Fruit fly (Drosophila melanogaster) whole organism, prepupa: ENCODE data around the gene Smr.

Source experiments
- Blimp-1 ChIP-seq: fragments of 200-800 bp; sonication (Bioruptor generic); optimal IDR thresholded peaks from 3 replicates; lab custom pipeline; 2017; ENCODE audit warnings: missing biosample characterization, missing genetic modification characterization, mild to moderate bottlenecking, moderate library complexity, missing genetic modification reagents
- CG10631 ChIP-seq: fragments of 200-800 bp; sonication (Bioruptor generic); optimal IDR thresholded peaks from 2 replicates; lab custom pipeline; 2016; ENCODE audit warnings: missing biosample characterization, missing genetic modification characterization
- CG11294 ChIP-seq: fragments of 200-800 bp; sonication (Bioruptor generic); IDR thresholded peaks from 2 replicates; pipeline ENCODE4 v1.3.6; 2022; ENCODE audit warnings: missing biosample characterization, missing genetic modification characterization
- CG11762 ChIP-seq: fragments of 200-800 bp; sonication (Bioruptor generic); optimal IDR thresholded peaks from 3 replicates; lab custom pipeline; 2016; ENCODE audit warnings: missing biosample characterization, missing genetic modification characterization; ENCODE audit not compliant: insufficient read depth
- CG11902 ChIP-seq: fragments of 200-800 bp; sonication (Bioruptor generic); optimal IDR thresholded peaks from 3 replicates; lab custom pipeline; 2016; ENCODE audit warnings: missing biosample characterization, missing genetic modification characterization
- CG15336 ChIP-seq: fragments of 200-800 bp; sonication (Bioruptor generic); IDR thresholded peaks from 2 replicates; pipeline ENCODE4 v1.3.6; 2022; ENCODE audit warnings: missing biosample characterization, missing genetic modification characterization
- CG16779 ChIP-seq: fragments of 200-800 bp; sonication (Bioruptor generic); optimal IDR thresholded peaks from 3 replicates; lab custom pipeline; 2017; ENCODE audit warnings: missing biosample characterization, mild to moderate bottlenecking, missing genetic modification characterization
- CG3032 ChIP-seq: fragments of 200-800 bp; optimal IDR thresholded peaks from 2 replicates; lab custom pipeline; 2019; ENCODE audit warnings: missing biosample characterization, mild to moderate bottlenecking, missing genetic modification characterization, moderate library complexity
- CG32006 ChIP-seq: fragments of 200-800 bp; sonication (Bioruptor generic); optimal IDR thresholded peaks from 3 replicates; lab custom pipeline; 2017; ENCODE audit warnings: missing biosample characterization, mild to moderate bottlenecking, missing genetic modification characterization
- CG34406 ChIP-seq: fragments of 200-800 bp; sonication (Bioruptor generic); optimal IDR thresholded peaks from 3 replicates; lab custom pipeline; 2016; ENCODE audit warnings: missing biosample characterization, missing genetic modification characterization
- CG3919 ChIP-seq: fragments of 200-800 bp; sonication (Bioruptor generic); optimal IDR thresholded peaks from 3 replicates; lab custom pipeline; 2016; ENCODE audit warnings: missing biosample characterization, missing genetic modification characterization
- CG4318 ChIP-seq: fragments of 200-800 bp; sonication (Bioruptor generic); optimal IDR thresholded peaks from 3 replicates; lab custom pipeline; 2017; ENCODE audit warnings: missing biosample characterization, mild to moderate bottlenecking, missing genetic modification characterization
- CG6276 ChIP-seq: fragments of 200-800 bp; sonication (Bioruptor generic); optimal IDR thresholded peaks from 2 replicates; lab custom pipeline; 2017; ENCODE audit warnings: missing biosample characterization, mild to moderate bottlenecking, missing genetic modification characterization
- CG6792 ChIP-seq: fragments of 200-800 bp; sonication (Bioruptor generic); optimal IDR thresholded peaks from 3 replicates; lab custom pipeline; 2016; ENCODE audit warnings: missing biosample characterization, missing genetic modification characterization
- CG6808 ChIP-seq: fragments of 200-800 bp; sonication (Bioruptor generic); optimal IDR thresholded peaks from 3 replicates; lab custom pipeline; 2017; ENCODE audit warnings: missing biosample characterization, missing genetic modification characterization, mild to moderate bottlenecking, moderate library complexity, missing genetic modification reagents
- CG6854 ChIP-seq: fragments of 200-800 bp; sonication (Bioruptor generic); optimal IDR thresholded peaks from 2 replicates; lab custom pipeline; 2017; ENCODE audit warnings: missing biosample characterization, mild to moderate bottlenecking, missing genetic modification characterization
- CG7368 ChIP-seq: fragments of 200-800 bp; sonication (Bioruptor generic); optimal IDR thresholded peaks from 3 replicates; lab custom pipeline; 2016; ENCODE audit warnings: missing biosample characterization, missing genetic modification characterization
- CG8632 ChIP-seq: fragments of 200-800 bp; sonication (Bioruptor generic); optimal IDR thresholded peaks from 3 replicates; lab custom pipeline; 2016; ENCODE audit warnings: missing biosample characterization, missing genetic modification characterization
- CG9139 ChIP-seq: fragments of 200-800 bp; sonication (Bioruptor generic); optimal IDR thresholded peaks from 3 replicates; lab custom pipeline; 2017; ENCODE audit warnings: missing biosample characterization, mild to moderate bottlenecking, missing genetic modification characterization
- Eip75B ChIP-seq: fragments of 200-800 bp; sonication (Bioruptor generic); optimal IDR thresholded peaks from 3 replicates; lab custom pipeline; 2016; ENCODE audit warnings: missing biosample characterization, missing genetic modification characterization
- Eip78C ChIP-seq: fragments of 200-800 bp; sonication (Bioruptor generic); peaks from one replicate; lab custom pipeline; 2016; ENCODE audit warnings: missing biosample characterization, missing genetic modification characterization
- Ets21C ChIP-seq: fragments of 200-800 bp; sonication (Bioruptor generic); optimal IDR thresholded peaks from 3 replicates; lab custom pipeline; 2016; ENCODE audit warnings: missing biosample characterization, missing genetic modification characterization
- Ets96B ChIP-seq: fragments of 200-800 bp; optimal IDR thresholded peaks from 2 replicates; lab custom pipeline; 2019; ENCODE audit warnings: missing biosample characterization, mild to moderate bottlenecking, missing genetic modification characterization, moderate library complexity
- Gug ChIP-seq: fragments of 200-800 bp; sonication (Bioruptor generic); IDR thresholded peaks from 2 replicates; pipeline ENCODE4 v1.3.6; 2022; ENCODE audit warnings: missing biosample characterization, missing genetic modification characterization
- Hr38 ChIP-seq: sonication (Bioruptor generic); optimal IDR thresholded peaks from 2 replicates; lab custom pipeline; 2016; ENCODE audit warnings: missing biosample characterization, missing genetic modification characterization
- Hr39 ChIP-seq: fragments of 200-800 bp; sonication (Bioruptor generic); optimal IDR thresholded peaks from 2 replicates; lab custom pipeline; 2016; ENCODE audit warnings: missing biosample characterization, missing genetic modification characterization
- Hr4 ChIP-seq: fragments of 200-800 bp; sonication (Bioruptor generic); optimal IDR thresholded peaks from 3 replicates; lab custom pipeline; 2016; ENCODE audit warnings: missing biosample characterization, missing genetic modification characterization
- Lpt ChIP-seq: fragments of 200-800 bp; sonication (Bioruptor generic); optimal IDR thresholded peaks from 3 replicates; lab custom pipeline; 2016; ENCODE audit warnings: missing biosample characterization, missing genetic modification characterization
- OdsH ChIP-seq: fragments of 200-800 bp; sonication (Bioruptor generic); optimal IDR thresholded peaks from 3 replicates; lab custom pipeline; 2016; ENCODE audit warnings: missing biosample characterization, missing genetic modification characterization
- Smox ChIP-seq: fragments of 200-800 bp; sonication (Bioruptor generic); optimal IDR thresholded peaks from 3 replicates; lab custom pipeline; 2016; ENCODE audit warnings: missing biosample characterization, missing genetic modification characterization
- Sox102F ChIP-seq: fragments of 200-800 bp; sonication (Bioruptor generic); optimal IDR thresholded peaks from 2 replicates; lab custom pipeline; 2016; ENCODE audit warnings: missing biosample characterization, mild to moderate bottlenecking, missing genetic modification characterization
- achi ChIP-seq: fragments of 200-800 bp; sonication (Bioruptor generic); optimal IDR thresholded peaks from 3 replicates; lab custom pipeline; 2016; ENCODE audit warnings: missing biosample characterization, missing genetic modification characterization
- cyc ChIP-seq: fragments of 200-800 bp; sonication (Bioruptor generic); optimal IDR thresholded peaks from 3 replicates; lab custom pipeline; 2016; ENCODE audit warnings: missing biosample characterization, missing genetic modification characterization
- dac ChIP-seq: fragments of 200-800 bp; sonication (Bioruptor generic); optimal IDR thresholded peaks from 2 replicates; lab custom pipeline; 2017; ENCODE audit warnings: missing biosample characterization, mild to moderate bottlenecking, missing genetic modification characterization
- dsx ChIP-seq: fragments of 200-800 bp; optimal IDR thresholded peaks from 3 replicates; lab custom pipeline; 2019; ENCODE audit warnings: missing biosample characterization, mild to moderate bottlenecking, missing genetic modification characterization, moderate library complexity; ENCODE audit not compliant: poor library complexity, severe bottlenecking
- eg ChIP-seq: fragments of 200-800 bp; sonication (Bioruptor generic); IDR thresholded peaks from 3 replicates; pipeline ENCODE4 v1.3.6; 2022; ENCODE audit warnings: missing biosample characterization, missing genetic modification characterization
- fkh ChIP-seq: fragments of 200-800 bp; sonication (Bioruptor generic); optimal IDR thresholded peaks from 3 replicates; lab custom pipeline; 2017; ENCODE audit warnings: missing biosample characterization, mild to moderate bottlenecking, missing genetic modification characterization, moderate library complexity
- lz ChIP-seq: fragments of 200-800 bp; sonication (Bioruptor generic); optimal IDR thresholded peaks from 3 replicates; lab custom pipeline; 2016; ENCODE audit warnings: missing biosample characterization, missing genetic modification characterization
- net ChIP-seq: fragments of 200-800 bp; sonication (Bioruptor generic); optimal IDR thresholded peaks from 3 replicates; lab custom pipeline; 2016; ENCODE audit warnings: missing biosample characterization, missing genetic modification characterization
- salr ChIP-seq, 2 experiments: fragments of 200-800 bp; sonication (Bioruptor generic); optimal IDR thresholded peaks; 3 replicates each; lab custom pipeline; 2016 to 2018; ENCODE audit warnings: missing biosample characterization in 2 of 2, missing genetic modification characterization in 2 of 2, mild to moderate bottlenecking in 1 of 2
- svp ChIP-seq: fragments of 200-800 bp; sonication (Bioruptor generic); peaks from one replicate; lab custom pipeline; 2016; ENCODE audit warnings: missing biosample characterization, missing genetic modification characterization
- vri ChIP-seq: fragments of 200-800 bp; sonication (Bioruptor generic); optimal IDR thresholded peaks from 3 replicates; lab custom pipeline; 2016; ENCODE audit warnings: missing biosample characterization, mild to moderate bottlenecking, missing genetic modification characterization

Smr gene

dm6 chrX:12669659-12670488 lies 72.5 kb downstream of the Smr start (continued):
- peak; percentile 51 to 72 for TF ChIP-seq salr (GFP tag; optimal IDR thresholded peaks at IDR 0.05; lab: Kevin White, UChicago)
- peak; percentile 63 for TF ChIP-seq CG9139
- TF ChIP-seq CG6854 (GFP tag; lab: Kevin White, UChicago), result peak; percentile 29
- peak; percentile 35 for TF ChIP-seq CG16779 (tag; lab: Kevin White, UChicago)
- peak; percentile 63 for TF ChIP-seq Blimp-1
- TF ChIP-seq Eip78C (GFP tag; lab: Kevin White, UChicago), result peak; percentile 93
- peak; percentile 68 for TF ChIP-seq CG8632 (GFP tag; lab: Kevin White, UChicago)
- TF ChIP-seq Hr39, result peak; percentile 78
- TF ChIP-seq Eip75B (GFP tag; lab: Kevin White, UChicago), result peak; percentile 69
- TF ChIP-seq CG3032 (tag; lab: Kevin White, UChicago), result peak; percentile 58
- TF ChIP-seq svp (GFP tag; lab: Kevin White, UChicago), result peak; percentile 82
- TF ChIP-seq Sox102F, result peak; percentile 76
- TF ChIP-seq CG3919 (GFP tag; lab: Kevin White, UChicago), result peak; percentile 81
- peak; percentile 57 for TF ChIP-seq CG7368 (GFP tag; lab: Kevin White, UChicago)
- TF ChIP-seq CG15336 (GFP tag; lab: Robert Waterston, UW), result peak; percentile 84
- TF ChIP-seq dac, result peak; percentile 43
- TF ChIP-seq CG11902 (GFP tag; lab: Kevin White, UChicago), result peak; percentile 57
- TF ChIP-seq lz (GFP tag; lab: Kevin White, UChicago), result peak; percentile 67
- peak; percentile 76 for TF ChIP-seq CG6276 (GFP tag; lab: Kevin White, UChicago)
- peak; percentile 63 for TF ChIP-seq CG34406 (GFP tag; lab: Kevin White, UChicago)
- TF ChIP-seq Gug, result peak; percentile 41; the same call in 1 of the 2 replicates
- peak; percentile 71 for TF ChIP-seq cyc (GFP tag; lab: Kevin White, UChicago)
- no peak for TF ChIP-seq Hr38 (GFP tag; lab: Kevin White, UChicago)
- TF ChIP-seq fkh (GFP tag; lab: Kevin White, UChicago), result peak; percentile 1
- peak; percentile 86 for TF ChIP-seq eg (GFP tag; lab: Robert Waterston, UW)
- peak; percentile 77 for TF ChIP-seq achi (GFP tag; lab: Kevin White, UChicago)
- TF ChIP-seq CG6808 (GFP tag; lab: Kevin White, UChicago), result peak; percentile 81
- TF ChIP-seq net (GFP tag; lab: Kevin White, UChicago), result peak; percentile 50
- peak; percentile 68 for TF ChIP-seq Smox (GFP tag; lab: Kevin White, UChicago)
- peak; percentile 53 for TF ChIP-seq CG11762
- peak; percentile 61 for TF ChIP-seq CG6792 (GFP tag; lab: Kevin White, UChicago)
- peak; percentile 53 for TF ChIP-seq Ets21C
- TF ChIP-seq Ets96B (tag; lab: Kevin White, UChicago), result peak; percentile 50
- TF ChIP-seq Hr4 (GFP tag; lab: Kevin White, UChicago), result peak; percentile 69
- peak; percentile 97 for TF ChIP-seq vri (GFP tag; lab: Kevin White, UChicago)
- TF ChIP-seq CG32006 (GFP tag; lab: Kevin White, UChicago), result peak; percentile 74
- peak; percentile 91 for TF ChIP-seq dsx (GFP tag; lab: Kevin White, UChicago)

- TF ChIP-seq Blimp-1, result no peak
- peak; percentile 98 for TF ChIP-seq svp (GFP tag; lab: Kevin White, UChicago)
- no peak for TF ChIP-seq CG4318 (GFP tag; lab: Kevin White, UChicago)
- TF ChIP-seq CG6792 (GFP tag; lab: Kevin White, UChicago), result no peak
- TF ChIP-seq Lpt (GFP tag; lab: Kevin White, UChicago), result no peak
- no peak for TF ChIP-seq CG6854 (GFP tag; lab: Kevin White, UChicago)
- TF ChIP-seq CG11902 (GFP tag; lab: Kevin White, UChicago), result no peak
- TF ChIP-seq CG8632 (GFP tag; lab: Kevin White, UChicago), result no peak
- TF ChIP-seq fkh (GFP tag; lab: Kevin White, UChicago), result peak; percentile 32
- TF ChIP-seq Ets21C, result no peak
- no peak for TF ChIP-seq Eip78C (GFP tag; lab: Kevin White, UChicago)
- no peak for TF ChIP-seq Smox (GFP tag; lab: Kevin White, UChicago)
- TF ChIP-seq OdsH (GFP tag; lab: Kevin White, UChicago), result no peak
- TF ChIP-seq vri (GFP tag; lab: Kevin White, UChicago), result peak; percentile 51
- no peak for TF ChIP-seq CG10631 (GFP tag; lab: Kevin White, UChicago)
- no peak for TF ChIP-seq CG11294 (GFP tag; lab: Robert Waterston, UW)
- TF ChIP-seq Sox102F, result no peak
- no peak for TF ChIP-seq achi (GFP tag; lab: Kevin White, UChicago)
- TF ChIP-seq dac, result no peak
- TF ChIP-seq CG34406 (GFP tag; lab: Kevin White, UChicago), result no peak
- TF ChIP-seq, all 60 proteins: peak for 3
These were observed 73.7 kb downstream of the Smr start for dm6 chrX:12668723-12669122.
